Worm (Caenorhabditis elegans) whole organism, early embryonic: Measurements from ENCODE around the gene ptr-1.

Experiments used
- B0310.2 ChIP-seq: sonication (generic microtip); optimal IDR thresholded peaks from 2 replicates; lab custom pipeline; 2016; ENCODE audit warnings: mild to moderate bottlenecking, missing genetic modification characterization, missing compliant biosample characterization
- aly-1 ChIP-seq: sonication (generic microtip); optimal IDR thresholded peaks from 2 replicates; lab custom pipeline; 2016; ENCODE audit warnings: missing genetic modification characterization, missing compliant biosample characterization
- ama-1 ChIP-seq: fragments of 150-350 bp; optimal IDR thresholded peaks from 2 replicates; lab custom pipeline; 2014
- ceh-13 ChIP-seq: fragments of 200-800 bp; sonication (Bioruptor generic); optimal IDR thresholded peaks from 2 replicates; lab custom pipeline; 2018; ENCODE audit warnings: mild to moderate bottlenecking, missing genetic modification characterization, missing compliant biosample characterization
- pes-1 ChIP-seq: fragments of 200-800 bp; sonication (Bioruptor generic); IDR thresholded peaks from 2 replicates; pipeline ENCODE4 v1.3.6; 2022; ENCODE audit warnings: missing genetic modification reagents, missing genetic modification characterization, missing compliant biosample characterization
- sea-1 ChIP-seq: fragments of 200-800 bp; sonication (Bioruptor generic); conservative IDR thresholded peaks from 2 replicates; pipeline ENCODE4 v1.3.6; 2022; ENCODE audit warnings: missing genetic modification characterization, missing compliant biosample characterization

ce11 chrV:9183718-9184441, 2.4 kb upstream of the ptr-1 start:
- TF ChIP-seq aly-1 (tag; lab: Kevin White, UChicago) (no peak), B0310.2 (tag; lab: Kevin White, UChicago) (no peak), sea-1 (no peak), ceh-13 (no peak), ama-1 (no peak), pes-1 (no peak)
